Fruit fly (Drosophila melanogaster) whole organism, embryonic: ENCODE data around the gene CG13110.
A peak's percentile ranks its signal among the peaks of the same experiment; 100 is the strongest.

ENCODE experiments used
- Ada2b ChIP-seq: fragments of 200-800 bp; sonication (Bioruptor generic); IDR thresholded peaks from 2 replicates; pipeline ENCODE4 v1.3.6; 2022; ENCODE audit warnings: missing biosample characterization, missing genetic modification characterization
- CG11696 ChIP-seq: fragments of 200-800 bp; sonication (Bioruptor generic); IDR thresholded peaks from 2 replicates; pipeline ENCODE4 v1.3.6; 2022; ENCODE audit warnings: missing biosample characterization, missing genetic modification characterization
- CG12659 ChIP-seq: fragments of 200-800 bp; sonication (Bioruptor generic); optimal IDR thresholded peaks from 3 replicates; lab custom pipeline; 2017; ENCODE audit warnings: mild to moderate bottlenecking, missing biosample characterization, missing genetic modification reagents, missing genetic modification characterization
- crp ChIP-seq, 2 experiments: fragments of 200-800 bp; sonication (Bioruptor generic); optimal IDR thresholded peaks; 2 replicates in 1 of 2; 3 replicates in 1 of 2; lab custom pipeline; 2017; ENCODE audit warnings: missing biosample characterization in 2 of 2, missing genetic modification characterization in 2 of 2, mild to moderate bottlenecking in 1 of 2, moderate library complexity in 1 of 2

CG13110 gene

dm6 chr2L:9400153-9400552, 49.9 kb downstream of the CG13110 start (continued):
- TF ChIP-seq Ada2b (GFP tag; lab: Robert Waterston, UW) (peak; percentile 41; the same call in 1 of the 2 replicates), CG11696 (GFP tag; lab: Robert Waterston, UW) (no peak), CG12659 (GFP tag; lab: Kevin White, UChicago) (peak; percentile 15), crp (GFP tag; optimal IDR thresholded peaks at IDR 0.05; lab: Kevin White, UChicago) (no peak)
